Fruit fly (Drosophila melanogaster) whole organism, wandering third instar larva: ENCODE data around the gene CG5180.

ENCODE experiments used
- CG9705 ChIP-seq: fragments of 200-800 bp; sonication (Bioruptor generic); optimal IDR thresholded peaks from 2 replicates; lab custom pipeline; 2018; ENCODE audit warnings: missing biosample characterization, mild to moderate bottlenecking, missing genetic modification characterization
- Dfd ChIP-seq: fragments of >200 bp; optimal IDR thresholded peaks from 2 replicates; lab custom pipeline; 2017; ENCODE audit warnings: missing biosample characterization, missing genetic modification characterization
- Dif ChIP-seq: fragments of 200-275, 200-300 bp; sonication (Bioruptor generic); optimal IDR thresholded peaks from 2 replicates; lab custom pipeline; 2018; ENCODE audit warnings: missing biosample characterization, missing genetic modification characterization; ENCODE audit not compliant: partially characterized antibody
- Hr78 ChIP-seq: fragments of >200 bp; optimal IDR thresholded peaks from 2 replicates; lab custom pipeline; 2017; ENCODE audit warnings: missing biosample characterization, missing genetic modification characterization
- Hr83 ChIP-seq: fragments of 200-300 bp; sonication (Bioruptor generic); optimal IDR thresholded peaks from 2 replicates; lab custom pipeline; 2016; ENCODE audit warnings: missing biosample characterization, mild to moderate bottlenecking, missing genetic modification characterization, moderate library complexity; ENCODE audit not compliant: poor library complexity, severe bottlenecking
- Mio ChIP-seq: sonication (Bioruptor generic); optimal IDR thresholded peaks from 2 replicates; lab custom pipeline; 2016; ENCODE audit warnings: missing biosample characterization, missing genetic modification characterization
- Rel ChIP-seq, 2 experiments: fragments of 200-800 bp; sonication (Bioruptor generic) in 1 of 2; optimal IDR thresholded peaks; 2 replicates in 1 of 2; 3 replicates in 1 of 2; lab custom pipeline; 2016 to 2019; ENCODE audit warnings: mild to moderate bottlenecking in 2 of 2, missing biosample characterization in 2 of 2, missing genetic modification characterization in 2 of 2, moderate library complexity in 1 of 2
- br ChIP-seq: fragments of 200-800 bp; sonication (Bioruptor generic); optimal IDR thresholded peaks from 2 replicates; lab custom pipeline; 2016; ENCODE audit warnings: missing biosample characterization, missing genetic modification characterization
- dsf ChIP-seq: sonication (Bioruptor generic); optimal IDR thresholded peaks from 2 replicates; lab custom pipeline; 2016; ENCODE audit warnings: missing biosample characterization, missing genetic modification characterization, borderline replicate concordance
- fru ChIP-seq: fragments of 200-800 bp; sonication (Bioruptor generic); optimal IDR thresholded peaks from 3 replicates; lab custom pipeline; 2016; ENCODE audit warnings: missing biosample characterization, mild to moderate bottlenecking, missing genetic modification characterization
- lola ChIP-seq: fragments of >200 bp; optimal IDR thresholded peaks from 2 replicates; lab custom pipeline; 2017; ENCODE audit warnings: missing biosample characterization, missing genetic modification characterization
- psq ChIP-seq: fragments of 200-800 bp; sonication (Bioruptor generic); optimal IDR thresholded peaks from 3 replicates; lab custom pipeline; 2017; ENCODE audit warnings: missing biosample characterization, mild to moderate bottlenecking, missing genetic modification characterization, moderate library complexity
- sv ChIP-seq: fragments of 200-800 bp; sonication (Bioruptor generic); optimal IDR thresholded peaks from 3 replicates; lab custom pipeline; 2016; ENCODE audit warnings: missing biosample characterization, missing genetic modification characterization
- usp ChIP-seq: fragments of >200 bp; optimal IDR thresholded peaks from 2 replicates; lab custom pipeline; 2017; ENCODE audit warnings: missing biosample characterization, missing genetic modification characterization

DNA sequence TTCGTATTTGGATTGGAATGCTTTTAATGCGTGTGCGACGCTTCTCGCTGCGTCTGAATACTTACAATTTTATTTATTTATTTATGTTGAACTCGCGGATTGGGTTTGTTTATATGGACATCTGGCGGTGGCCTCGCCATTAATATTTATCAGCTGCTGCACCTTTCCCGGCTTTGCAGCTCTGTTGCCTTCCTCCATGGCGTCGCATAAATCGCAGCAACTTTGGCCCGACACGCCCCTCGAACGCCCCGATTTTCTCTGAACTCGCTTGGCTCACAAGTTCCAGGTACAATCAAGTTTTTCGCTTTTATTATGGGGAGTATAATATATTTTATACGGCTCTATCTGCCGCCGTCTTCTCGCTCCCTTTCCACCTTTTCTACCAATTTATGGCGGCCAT is 42.4 kb downstream of the CG5180 start:
- TF ChIP-seq psq (GFP tag; lab: Kevin White, UChicago), result no peak
- TF ChIP-seq fru, result no peak
- TF ChIP-seq Rel (GFP tag; optimal IDR thresholded peaks at IDR 0.05; lab: Kevin White, UChicago), result no peak
- no peak for TF ChIP-seq Rel (tag; optimal IDR thresholded peaks at IDR 0.05; lab: Kevin White, UChicago)
- TF ChIP-seq sv (GFP tag; lab: Kevin White, UChicago), result no peak
- TF ChIP-seq lola (GFP tag; lab: Kevin White, UChicago), result no peak
- TF ChIP-seq Hr78 (GFP tag; lab: Kevin White, UChicago), result no peak
- no peak for TF ChIP-seq usp (GFP tag; lab: Kevin White, UChicago)
- TF ChIP-seq Dfd (GFP tag; lab: Kevin White, UChicago), result no peak
- no peak for TF ChIP-seq br (GFP tag; lab: Kevin White, UChicago)
- TF ChIP-seq Hr83 (GFP tag; lab: Kevin White, UChicago), result no peak
- TF ChIP-seq CG9705 (GFP tag; lab: Kevin White, UChicago), result no peak
- TF ChIP-seq dsf, result no peak
- no peak for TF ChIP-seq Dif (GFP tag; lab: Kevin White, UChicago)
- no peak for TF ChIP-seq Mio (GFP tag; lab: Kevin White, UChicago)
